Worm (Caenorhabditis elegans) whole organism, late embryonic: ENCODE measurements around the gene Y116A8B.1.

Experiments
- C08G9.2 ChIP-seq: sonication (generic microtip); optimal IDR thresholded peaks from 2 replicates; lab custom pipeline; 2016; ENCODE audit warnings: mild to moderate bottlenecking, missing genetic modification characterization, moderate library complexity, missing compliant biosample characterization
- K02D7.2 ChIP-seq: sonication (generic microtip); optimal IDR thresholded peaks from 2 replicates; lab custom pipeline; 2017; ENCODE audit warnings: mild to moderate bottlenecking, missing genetic modification characterization, missing compliant biosample characterization
- K09A11.1 ChIP-seq: sonication (generic microtip); optimal IDR thresholded peaks from 2 replicates; lab custom pipeline; 2017; ENCODE audit warnings: antibody characterized with exemption, mild to moderate bottlenecking, missing genetic modification characterization, missing compliant biosample characterization; ENCODE audit not compliant: insufficient read depth
- Y22D7AL.16 ChIP-seq: sonication (generic microtip); optimal IDR thresholded peaks from 2 replicates; lab custom pipeline; 2016; ENCODE audit warnings: missing genetic modification characterization, missing compliant biosample characterization
- ama-1 ChIP-seq: fragments of 150-350 bp; optimal IDR thresholded peaks from 2 replicates; lab custom pipeline; 2014
- ceh-22 ChIP-seq: sonication (generic microtip); optimal IDR thresholded peaks from 2 replicates; lab custom pipeline; 2017; ENCODE audit warnings: missing biosample characterization, missing genetic modification characterization
- ceh-30 ChIP-seq: fragments of 150-350 bp; optimal IDR thresholded peaks from 2 replicates; lab custom pipeline; 2014; ENCODE audit warnings: missing biosample characterization, missing genetic modification characterization
- ceh-34 ChIP-seq: sonication (generic microtip); optimal IDR thresholded peaks from 2 replicates; lab custom pipeline; 2016; ENCODE audit warnings: mild to moderate bottlenecking, missing genetic modification characterization, missing compliant biosample characterization
- ceh-45 ChIP-seq: fragments of 200-800 bp; sonication (Bioruptor generic); IDR thresholded peaks from 2 replicates; pipeline ENCODE4 v1.3.6; 2022; ENCODE audit warnings: missing genetic modification reagents, missing genetic modification characterization, missing compliant biosample characterization
- ceh-6 ChIP-seq: fragments of 200-800 bp; sonication (Bioruptor generic); optimal IDR thresholded peaks from 2 replicates; lab custom pipeline; 2018; ENCODE audit warnings: mild to moderate bottlenecking, missing genetic modification characterization, missing compliant biosample characterization
- dve-1 ChIP-seq: sonication (generic microtip); optimal IDR thresholded peaks from 2 replicates; lab custom pipeline; 2017; ENCODE audit warnings: antibody characterized with exemption, mild to moderate bottlenecking, missing genetic modification characterization, missing compliant biosample characterization
- elt-2 ChIP-seq: sonication (generic microtip); optimal IDR thresholded peaks from 2 replicates; lab custom pipeline; 2016; ENCODE audit warnings: missing genetic modification reagents, missing genetic modification characterization, missing compliant biosample characterization
- elt-4 ChIP-seq: sonication (generic microtip); optimal IDR thresholded peaks from 2 replicates; lab custom pipeline; 2016; ENCODE audit warnings: missing genetic modification characterization, missing compliant biosample characterization
- gmeb-2 ChIP-seq: sonication (generic microtip); optimal IDR thresholded peaks from 2 replicates; lab custom pipeline; 2016; ENCODE audit warnings: missing genetic modification characterization, inconsistent platforms, missing compliant biosample characterization
- hlh-13 ChIP-seq: fragments of 200-800 bp; sonication (Bioruptor generic); optimal IDR thresholded peaks from 2 replicates; lab custom pipeline; 2018; ENCODE audit warnings: mild to moderate bottlenecking, missing genetic modification characterization, missing compliant biosample characterization
- hlh-30 ChIP-seq: sonication (generic microtip); optimal IDR thresholded peaks from 2 replicates; lab custom pipeline; 2017; ENCODE audit warnings: antibody characterized with exemption, missing genetic modification characterization, missing compliant biosample characterization; ENCODE audit not compliant: insufficient read depth
- hlh-8 ChIP-seq: sonication (generic microtip); optimal IDR thresholded peaks from 2 replicates; lab custom pipeline; 2016; ENCODE audit warnings: missing genotype, missing genetic modification characterization, missing compliant biosample characterization
- lim-6 ChIP-seq: sonication (generic microtip); optimal IDR thresholded peaks from 2 replicates; lab custom pipeline; 2016; ENCODE audit warnings: missing genetic modification characterization, missing compliant biosample characterization
- lin-11 ChIP-seq: fragments of 200-800 bp; sonication (Bioruptor generic); optimal IDR thresholded peaks from 2 replicates; lab custom pipeline; 2018; ENCODE audit warnings: mild to moderate bottlenecking, missing genetic modification characterization, missing compliant biosample characterization
- madf-2 ChIP-seq: sonication (generic microtip); optimal IDR thresholded peaks from 2 replicates; lab custom pipeline; 2017; ENCODE audit warnings: missing genetic modification characterization, missing compliant biosample characterization
- pag-3 ChIP-seq: sonication (generic microtip); optimal IDR thresholded peaks from 2 replicates; lab custom pipeline; 2016; ENCODE audit warnings: missing compliant biosample characterization, missing genetic modification characterization, borderline replicate concordance
- pha-2 ChIP-seq: sonication (generic microtip); optimal IDR thresholded peaks from 2 replicates; lab custom pipeline; 2017; ENCODE audit warnings: mild to moderate bottlenecking, missing genetic modification characterization, missing compliant biosample characterization
- pha-4 ChIP-seq: fragments of 150-350 bp; optimal IDR thresholded peaks from 2 replicates; lab custom pipeline; 2018; ENCODE audit warnings: missing biosample characterization, missing genetic modification reagents, missing genetic modification characterization
- syd-9 ChIP-seq: sonication (generic microtip); optimal IDR thresholded peaks from 2 replicates; lab custom pipeline; 2016; ENCODE audit warnings: mild to moderate bottlenecking, missing genetic modification characterization, moderate library complexity, missing compliant biosample characterization
- unc-3 ChIP-seq, 2 experiments: fragments of 200-800 bp in 1 of 2; sonication (Bioruptor generic) in 1 of 2; sonication (generic microtip) in 1 of 2; conservative IDR thresholded peaks in 1 of 2; optimal IDR thresholded peaks in 1 of 2; 2 replicates each; pipeline versions ENCODE4 v1.3.6 to Lab custom; 2016 to 2022; ENCODE audit warnings: missing compliant biosample characterization in 2 of 2, missing genetic modification characterization in 2 of 2, missing genetic modification reagents in 1 of 2
- unc-55 ChIP-seq: sonication (generic microtip); optimal IDR thresholded peaks from 2 replicates; lab custom pipeline; 2017; ENCODE audit warnings: missing biosample characterization, missing genetic modification reagents, missing genetic modification characterization
- unc-86 ChIP-seq: sonication (generic microtip); optimal IDR thresholded peaks from 2 replicates; lab custom pipeline; 2016; ENCODE audit warnings: missing genetic modification characterization, missing compliant biosample characterization
- zip-5 ChIP-seq: sonication (generic microtip); optimal IDR thresholded peaks from 2 replicates; lab custom pipeline; 2016; ENCODE audit warnings: missing genetic modification characterization, missing compliant biosample characterization

Y116A8B.1 gene

ce11 chrIV:17216048-17216447 lies at the start of gene Y116A8B.1:
Gene Y116A8B.1 (plus strand): TSS chrIV:17216348.
- TF ChIP-seq ceh-6 (GFP tag; lab: Kevin White, UChicago): no peak
- no peak for TF ChIP-seq pag-3 (tag; lab: Kevin White, UChicago)
- TF ChIP-seq gmeb-2 (tag; lab: Kevin White, UChicago): no peak
- no peak for TF ChIP-seq lim-6 (tag; lab: Kevin White, UChicago)

DNA sequence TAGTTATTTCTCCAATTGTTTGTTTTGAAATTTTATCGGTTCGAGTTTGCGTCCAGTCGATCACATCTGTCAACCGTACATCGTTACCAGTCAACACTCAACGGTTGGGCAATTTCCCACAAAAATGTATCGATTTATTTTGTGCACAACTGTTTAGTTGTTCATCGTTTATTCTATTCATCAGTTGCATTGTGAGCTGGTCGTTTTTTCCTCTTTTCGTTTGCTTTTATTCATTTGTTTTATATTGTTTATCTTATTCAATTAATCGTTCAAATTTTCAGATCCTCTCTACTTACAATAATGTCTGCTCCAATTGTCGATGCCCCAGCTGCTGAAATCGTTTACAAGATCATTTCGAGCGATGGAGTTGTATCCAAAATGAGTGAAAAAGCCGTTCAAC lies 49.2 kb upstream of the Y116A8B.1 start, which contains the start of gene skr-12:
skr-12 (plus strand) TSS at position 301 of the 400 bp plus-strand sequence.
- no peak for TF ChIP-seq lin-11 (tag; lab: Kevin White, UChicago)
- TF ChIP-seq C08G9.2 (tag; lab: Kevin White, UChicago): no peak
- TF ChIP-seq syd-9 (tag; lab: Kevin White, UChicago): no peak
- TF ChIP-seq, all 69 proteins: peak for 0

- TF ChIP-seq elt-2 (peak; percentile 83), hlh-13 (GFP tag; lab: Kevin White, UChicago) (no peak), ceh-30 (tag; lab: Kevin White, UChicago) (no peak), ceh-45 (GFP tag; lab: Robert Waterston, UW) (no peak)
Measured at ce11 chrIV:17171732-17172131, 44.4 kb upstream of the Y116A8B.1 start.

ce11 chrIV:17174087-17174486 lies 42.1 kb upstream of the Y116A8B.1 start:
- no peak for TF ChIP-seq ceh-22 (tag; lab: Kevin White, UChicago)
- peak; percentile 93 for TF ChIP-seq elt-2
- no peak for TF ChIP-seq ceh-34 (tag; lab: Kevin White, UChicago)
- no peak for TF ChIP-seq madf-2 (tag; lab: Kevin White, UChicago)

ce11 chrIV:17174980-17175379 lies 41.2 kb upstream of the Y116A8B.1 start:
- TF ChIP-seq dve-1 (tag; lab: Kevin White, UChicago) (no peak), elt-2 (peak; percentile 20)
- TF ChIP-seq, all 69 proteins: peak for 1

- TF ChIP-seq pha-2 (tag; lab: Kevin White, UChicago) (no peak), ceh-45 (GFP tag; lab: Robert Waterston, UW) (no peak), ceh-30 (tag; lab: Kevin White, UChicago) (no peak), K09A11.1 (tag; lab: Kevin White, UChicago) (no peak), hlh-13 (GFP tag; lab: Kevin White, UChicago) (no peak)
Measured at ce11 chrIV:17176177-17176576, 40.0 kb upstream of the Y116A8B.1 start, which contains the start of gene C52D10.3. Gene C52D10.3 (plus strand): TSS chrIV:17176477.

ce11 chrIV:17179071-17179470 lies 37.1 kb upstream of the Y116A8B.1 start:
- TF ChIP-seq ama-1 (lab: Kevin White, UChicago): no peak
- no peak for TF ChIP-seq unc-86
- no peak for TF ChIP-seq hlh-30
- no peak for TF ChIP-seq hlh-8
- no peak for TF ChIP-seq pha-4
- no peak for TF ChIP-seq unc-3 (GFP tag; conservative IDR thresholded peaks at IDR 0.05; lab: Robert Waterston, UW)
- no peak for TF ChIP-seq unc-3 (tag; optimal IDR thresholded peaks at IDR 0.05; lab: Kevin White, UChicago)
- TF ChIP-seq K02D7.2 (tag; lab: Kevin White, UChicago): no peak
- no peak for TF ChIP-seq Y22D7AL.16 (tag; lab: Kevin White, UChicago)
- no peak for TF ChIP-seq unc-55 (GFP tag; lab: Kevin White, UChicago)
- no peak for TF ChIP-seq dve-1 (tag; lab: Kevin White, UChicago)
- no peak for TF ChIP-seq zip-5
- TF ChIP-seq lin-11 (tag; lab: Kevin White, UChicago): no peak
- no peak for TF ChIP-seq elt-4 (tag; lab: Kevin White, UChicago)
